Worm (Caenorhabditis elegans) whole organism, mixed stage, embryonic: ENCODE results near the gene pqn-27.

Experiments
- M03D4.4 ChIP-seq: sonication (generic microtip); optimal IDR thresholded peaks from 2 replicates; lab custom pipeline; 2017; ENCODE audit warnings: mild to moderate bottlenecking, missing genetic modification characterization, missing compliant biosample characterization
- blmp-1 ChIP-seq: fragments of 150-350 bp; optimal IDR thresholded peaks from 2 replicates; lab custom pipeline; 2014; ENCODE audit warnings: missing biosample characterization, missing genetic modification characterization
- ceh-39 ChIP-seq: fragments of 150-350 bp; optimal IDR thresholded peaks from 2 replicates; lab custom pipeline; 2014; ENCODE audit warnings: missing biosample characterization, missing genetic modification characterization
- ceh-43 ChIP-seq: fragments of 200-800 bp; sonication (Bioruptor generic); optimal IDR thresholded peaks from 2 replicates; lab custom pipeline; 2018; ENCODE audit warnings: mild to moderate bottlenecking, missing genetic modification characterization, moderate library complexity, missing compliant biosample characterization
- ceh-83 ChIP-seq: fragments of 200-800 bp; sonication (Bioruptor generic); optimal IDR thresholded peaks from 2 replicates; lab custom pipeline; 2018; ENCODE audit warnings: mild to moderate bottlenecking, missing genetic modification characterization, missing compliant biosample characterization
- cnd-1 ChIP-seq: fragments of 200-800 bp; sonication (Bioruptor generic); optimal IDR thresholded peaks from 2 replicates; lab custom pipeline; 2018; ENCODE audit warnings: mild to moderate bottlenecking, missing genetic modification characterization, missing compliant biosample characterization
- drap-1 ChIP-seq: fragments of 200-800 bp; sonication (Bioruptor generic); optimal IDR thresholded peaks from 3 replicates; lab custom pipeline; 2018; ENCODE audit warnings: mild to moderate bottlenecking, missing genetic modification characterization, missing compliant biosample characterization
- elt-1 ChIP-seq: sonication (generic microtip); optimal IDR thresholded peaks from 2 replicates; lab custom pipeline; 2017; ENCODE audit warnings: missing genetic modification characterization, mild to moderate bottlenecking, missing compliant biosample characterization, antibody characterized with exemption, moderate library complexity, borderline replicate concordance; ENCODE audit not compliant: insufficient read depth
- flh-1 ChIP-seq: fragments of 200-800 bp; sonication (Bioruptor generic); optimal IDR thresholded peaks from 2 replicates; lab custom pipeline; 2018; ENCODE audit warnings: mild to moderate bottlenecking, missing genetic modification characterization, moderate library complexity, missing compliant biosample characterization
- ham-2 ChIP-seq: fragments of 200-800 bp; sonication (Bioruptor generic); optimal IDR thresholded peaks from 2 replicates; lab custom pipeline; 2018; ENCODE audit warnings: mild to moderate bottlenecking, missing genetic modification characterization, missing compliant biosample characterization
- hlh-1 ChIP-seq: fragments of 150-350 bp; optimal IDR thresholded peaks from 2 replicates; lab custom pipeline; 2014; ENCODE audit warnings: missing biosample characterization, missing genetic modification reagents, missing genetic modification characterization
- lin-32 ChIP-seq: fragments of 200-800 bp; sonication (Bioruptor generic); optimal IDR thresholded peaks from 2 replicates; lab custom pipeline; 2018; ENCODE audit warnings: mild to moderate bottlenecking, missing genetic modification characterization, missing compliant biosample characterization
- lsy-2 ChIP-seq: fragments of 150-350 bp; optimal IDR thresholded peaks from 2 replicates; lab custom pipeline; 2014; ENCODE audit warnings: missing biosample characterization, missing genetic modification characterization
- mab-5 ChIP-seq: fragments of 150-350 bp; optimal IDR thresholded peaks from 2 replicates; lab custom pipeline; 2014; ENCODE audit warnings: missing biosample characterization, missing genetic modification characterization
- mep-1 ChIP-seq: fragments of 150-350 bp; optimal IDR thresholded peaks from 2 replicates; lab custom pipeline; 2017; ENCODE audit warnings: missing biosample characterization, missing genetic modification reagents, missing genetic modification characterization, inconsistent platforms
- mls-2 ChIP-seq: sonication (generic microtip); optimal IDR thresholded peaks from 2 replicates; lab custom pipeline; 2016; ENCODE audit warnings: mild to moderate bottlenecking, missing genetic modification characterization, moderate library complexity, missing compliant biosample characterization
- nhr-237 ChIP-seq: fragments of 150-350 bp; optimal IDR thresholded peaks from 2 replicates; lab custom pipeline; 2014; ENCODE audit warnings: missing biosample characterization, missing genetic modification characterization
- nhr-28 ChIP-seq: fragments of 150-350 bp; optimal IDR thresholded peaks from 2 replicates; lab custom pipeline; 2014; ENCODE audit warnings: missing biosample characterization, missing genetic modification characterization
- nhr-76 ChIP-seq: sonication (generic microtip); optimal IDR thresholded peaks from 2 replicates; lab custom pipeline; 2017; ENCODE audit warnings: missing biosample characterization, missing genetic modification characterization
- pha-4 ChIP-seq: fragments of 150-350 bp; optimal IDR thresholded peaks from 2 replicates; lab custom pipeline; 2018; ENCODE audit warnings: missing biosample characterization, missing genetic modification reagents, missing genetic modification characterization
- sem-2 ChIP-seq: fragments of 200-800 bp; sonication (Bioruptor generic); optimal IDR thresholded peaks from 2 replicates; lab custom pipeline; 2018; ENCODE audit warnings: mild to moderate bottlenecking, missing genetic modification characterization, missing compliant biosample characterization
- sptf-1 ChIP-seq: sonication (generic microtip); optimal IDR thresholded peaks from 2 replicates; lab custom pipeline; 2017; ENCODE audit warnings: mild to moderate bottlenecking, missing genetic modification characterization, moderate library complexity, missing compliant biosample characterization
- tbx-8 ChIP-seq: fragments of 200-800 bp; sonication (Bioruptor generic); optimal IDR thresholded peaks from 2 replicates; lab custom pipeline; 2018; ENCODE audit warnings: mild to moderate bottlenecking, missing genetic modification characterization, moderate library complexity, missing compliant biosample characterization
- unc-120 ChIP-seq: sonication (generic microtip); optimal IDR thresholded peaks from 2 replicates; lab custom pipeline; 2017; ENCODE audit warnings: missing genetic modification characterization, missing compliant biosample characterization; ENCODE audit not compliant: poor library complexity, severe bottlenecking
- unc-39 ChIP-seq: fragments of 150-350 bp; optimal IDR thresholded peaks from 2 replicates; lab custom pipeline; 2014; ENCODE audit warnings: missing biosample characterization, missing genetic modification characterization
- unc-62 ChIP-seq: fragments of 150-350 bp; optimal IDR thresholded peaks from 2 replicates; lab custom pipeline; 2014; ENCODE audit warnings: missing biosample characterization, missing genetic modification reagents, missing genetic modification characterization
- zip-8 ChIP-seq: fragments of 150-350 bp; optimal IDR thresholded peaks from 2 replicates; lab custom pipeline; 2014; ENCODE audit warnings: missing biosample characterization, missing genetic modification characterization
- ztf-11 ChIP-seq: fragments of 150-350 bp; optimal IDR thresholded peaks from 2 replicates; lab custom pipeline; 2014; ENCODE audit warnings: missing biosample characterization, missing genetic modification characterization

Gene pqn-27

DNA sequence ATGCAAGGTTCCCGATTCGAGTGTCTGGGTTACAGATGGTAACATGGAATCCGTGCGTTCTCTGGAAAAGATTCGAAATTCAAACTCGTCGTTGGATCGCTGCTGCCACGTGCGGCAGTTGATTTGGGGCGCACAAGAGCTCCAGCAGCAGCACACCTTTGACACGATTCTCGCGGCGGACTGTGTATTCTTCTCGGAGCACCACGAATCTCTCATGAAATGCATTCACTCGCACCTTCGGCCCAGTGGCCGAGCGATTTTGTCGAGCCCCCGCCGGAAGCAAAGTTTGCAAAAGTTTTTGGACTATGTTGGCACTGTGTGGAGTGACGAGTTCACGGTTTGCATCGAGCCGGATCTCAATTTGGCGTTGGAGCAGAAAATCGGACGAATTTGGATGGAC is 43.9 kb downstream of the pqn-27 start:
- TF ChIP-seq unc-120 (tag; lab: Kevin White, UChicago) (no peak), elt-1 (tag; lab: Kevin White, UChicago) (no peak), lsy-2 (tag; lab: Kevin White, UChicago) (no peak), pha-4 (no peak), sptf-1 (tag; lab: Kevin White, UChicago) (no peak), ceh-43 (GFP tag; lab: Kevin White, UChicago) (no peak), mep-1 (tag; lab: Kevin White, UChicago) (no peak), drap-1 (GFP tag; lab: Kevin White, UChicago) (no peak)

DNA sequence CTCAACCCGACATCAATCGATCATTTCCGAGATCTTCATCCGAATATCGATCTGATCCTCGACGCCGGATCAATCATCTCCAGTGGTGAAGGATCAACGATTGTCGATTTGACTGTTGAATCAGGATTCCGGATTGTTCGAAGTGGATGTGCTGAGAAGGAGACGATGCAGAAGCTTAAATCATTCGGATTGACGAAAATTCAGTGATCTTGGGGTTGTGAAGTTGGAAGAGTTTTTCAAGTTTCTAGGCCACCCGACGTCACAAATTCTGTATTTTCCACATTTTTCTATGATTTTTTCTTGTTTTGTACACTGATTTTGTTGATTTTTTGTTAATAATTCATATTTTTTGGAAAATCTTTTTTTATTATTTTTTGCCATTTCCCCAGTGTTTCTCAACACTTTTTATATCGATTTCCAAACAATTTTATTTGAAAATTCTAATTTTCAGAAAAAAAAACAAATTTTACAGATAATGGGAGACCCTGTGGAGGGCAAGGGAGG is 45.8 kb downstream of the pqn-27 start, which contains the start of gene Y48E1C.1:
Gene Y48E1C.1, plus strand, starts transcription at position 454 of the 504 bp plus-strand sequence.
- TF ChIP-seq pha-4 (no peak), flh-1 (GFP tag; lab: Kevin White, UChicago) (no peak), lin-32 (GFP tag; lab: Kevin White, UChicago) (no peak), ztf-11 (tag; lab: Kevin White, UChicago) (no peak), ham-2 (no peak), cnd-1 (tag; lab: Kevin White, UChicago) (no peak), ceh-83 (GFP tag; lab: Kevin White, UChicago) (no peak), tbx-8 (GFP tag; lab: Kevin White, UChicago) (no peak)

DNA sequence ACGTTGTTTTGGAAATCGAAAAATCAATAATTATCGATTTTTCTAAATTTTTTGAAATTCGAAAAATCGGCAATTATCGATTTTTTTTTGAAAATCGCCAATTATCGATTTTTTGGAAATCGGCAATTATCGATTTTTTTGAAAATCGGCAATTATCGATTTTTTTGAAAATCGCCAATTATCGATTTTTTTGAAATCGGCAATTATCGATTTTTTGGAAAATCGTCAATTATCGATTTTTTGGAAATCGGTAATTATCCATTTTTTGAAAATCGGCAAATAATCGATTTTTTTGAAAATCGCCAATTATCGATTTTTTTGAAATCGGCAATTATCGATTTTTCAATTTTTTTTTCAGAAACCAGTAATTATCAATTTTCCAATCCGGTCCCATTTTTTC is 46.3 kb downstream of the pqn-27 start:
- TF ChIP-seq nhr-237 (tag; lab: Kevin White, UChicago): no peak
- no peak for TF ChIP-seq tbx-8 (GFP tag; lab: Kevin White, UChicago)
- TF ChIP-seq ceh-43 (GFP tag; lab: Kevin White, UChicago): peak; percentile 90
- peak; percentile 14 for TF ChIP-seq ceh-39 (tag; lab: Kevin White, UChicago)

DNA sequence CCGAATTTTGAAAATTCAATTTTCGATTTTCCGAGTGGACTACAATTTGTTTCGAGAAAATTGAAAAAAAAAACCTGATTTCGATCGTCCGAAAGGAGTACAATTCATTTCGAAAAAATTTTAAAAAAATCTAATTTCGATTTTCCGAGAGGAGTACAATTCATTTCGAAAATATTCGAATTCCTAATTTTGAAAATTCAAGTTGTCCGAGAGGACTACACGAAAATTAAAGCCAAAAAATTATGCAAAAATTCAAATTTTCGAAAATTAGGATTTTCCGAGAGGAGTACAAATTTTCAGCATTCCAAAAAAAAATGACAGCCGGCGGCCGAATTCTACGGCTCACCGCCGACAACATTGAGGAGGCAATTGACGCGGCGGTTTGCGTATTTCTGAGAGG is 48.1 kb downstream of the pqn-27 start, which contains the start of gene Y48C3A.18:
Gene Y48C3A.18, plus strand, starts transcription at position 301 of the 400 bp plus-strand sequence.
- TF ChIP-seq drap-1 (GFP tag; lab: Kevin White, UChicago) (no peak), tbx-8 (GFP tag; lab: Kevin White, UChicago) (no peak), unc-120 (tag; lab: Kevin White, UChicago) (no peak), sptf-1 (tag; lab: Kevin White, UChicago) (no peak), nhr-28 (tag; lab: Kevin White, UChicago) (no peak), sem-2 (GFP tag; lab: Kevin White, UChicago) (no peak), mab-5 (tag; lab: Kevin White, UChicago) (no peak), lin-32 (GFP tag; lab: Kevin White, UChicago) (no peak)

DNA sequence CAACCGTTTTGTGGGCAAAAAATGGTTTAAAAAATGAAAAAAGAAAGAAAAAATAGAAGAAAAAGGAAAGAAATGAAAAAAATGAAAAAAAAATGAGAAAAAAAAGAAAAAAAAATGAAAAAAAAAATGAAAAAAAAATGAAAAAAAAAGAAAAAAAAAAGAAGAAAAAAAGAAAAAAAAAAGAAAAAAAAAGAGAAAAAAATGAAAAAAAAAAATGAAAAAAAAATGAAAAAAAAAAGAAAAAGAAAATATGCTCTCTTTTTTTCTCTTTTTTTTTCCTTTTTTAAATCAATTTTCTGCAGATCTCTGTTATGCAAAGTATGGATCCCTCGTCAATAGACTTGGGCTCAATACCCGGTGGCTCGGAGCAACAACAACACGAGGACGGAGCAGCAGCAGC is 54.6 kb downstream of the pqn-27 start, which contains the start of gene efl-2:
Gene efl-2, plus strand, starts transcription at position 301 of the 400 bp plus-strand sequence.
- TF ChIP-seq mls-2 (tag; lab: Kevin White, UChicago) (no peak), pha-4 (no peak), M03D4.4 (tag; lab: Kevin White, UChicago) (no peak), unc-62 (GFP tag; lab: Kevin White, UChicago) (no peak)
- TF ChIP-seq, all 35 proteins: peak for 0

DNA sequence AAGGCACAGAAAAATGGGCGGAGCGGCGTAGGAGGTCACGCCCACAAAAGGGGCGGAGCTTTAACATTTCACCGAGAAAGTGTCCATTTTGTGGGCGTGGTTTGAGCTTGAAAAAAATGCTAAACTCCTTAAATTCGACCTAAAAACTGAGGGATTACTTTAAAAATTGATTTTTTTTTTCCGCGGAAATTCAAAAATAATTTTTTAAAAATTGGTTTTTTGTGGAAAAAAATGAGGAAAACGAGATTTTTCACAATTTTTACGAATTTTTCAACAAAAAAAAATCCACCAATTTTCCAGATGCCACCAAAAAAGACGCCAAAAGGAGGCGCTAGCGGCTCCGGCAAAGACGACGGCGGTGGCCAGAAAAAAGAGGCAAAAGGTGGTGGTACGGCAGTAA is 57.8 kb downstream of the pqn-27 start, which contains the start of gene pinn-4:
Gene pinn-4, plus strand, starts transcription at position 301 of the 400 bp plus-strand sequence.
- TF ChIP-seq sptf-1 (tag; lab: Kevin White, UChicago) (no peak), hlh-1 (tag; lab: Kevin White, UChicago) (no peak), nhr-28 (tag; lab: Kevin White, UChicago) (no peak), zip-8 (tag; lab: Kevin White, UChicago) (no peak), blmp-1 (tag; lab: Kevin White, UChicago) (no peak), ceh-43 (GFP tag; lab: Kevin White, UChicago) (no peak), unc-39 (tag; lab: Kevin White, UChicago) (no peak), flh-1 (GFP tag; lab: Kevin White, UChicago) (no peak), mep-1 (tag; lab: Kevin White, UChicago) (no peak), ceh-39 (tag; lab: Kevin White, UChicago) (no peak), lin-32 (GFP tag; lab: Kevin White, UChicago) (no peak), pha-4 (no peak), nhr-76 (tag; lab: Kevin White, UChicago) (no peak)
